Fruit fly (Drosophila melanogaster) whole organism, wandering third instar larva: ENCODE measurements around the gene mri.

Source experiments
- Abd-B ChIP-seq: fragments of >200 bp; optimal IDR thresholded peaks from 2 replicates; lab custom pipeline; 2017; ENCODE audit warnings: missing biosample characterization, missing genetic modification characterization
- CrebA ChIP-seq: fragments of 200-800 bp; sonication (Bioruptor generic); optimal IDR thresholded peaks from 2 replicates; lab custom pipeline; 2016; ENCODE audit warnings: missing biosample characterization, mild to moderate bottlenecking, missing genetic modification characterization, borderline replicate concordance
- br ChIP-seq: fragments of 200-800 bp; sonication (Bioruptor generic); optimal IDR thresholded peaks from 2 replicates; lab custom pipeline; 2016; ENCODE audit warnings: missing biosample characterization, missing genetic modification characterization
- rgr ChIP-seq: fragments of 200-800 bp; sonication (Bioruptor generic); optimal IDR thresholded peaks from 3 replicates; lab custom pipeline; 2016; ENCODE audit warnings: missing biosample characterization, mild to moderate bottlenecking, missing genetic modification characterization

DNA sequence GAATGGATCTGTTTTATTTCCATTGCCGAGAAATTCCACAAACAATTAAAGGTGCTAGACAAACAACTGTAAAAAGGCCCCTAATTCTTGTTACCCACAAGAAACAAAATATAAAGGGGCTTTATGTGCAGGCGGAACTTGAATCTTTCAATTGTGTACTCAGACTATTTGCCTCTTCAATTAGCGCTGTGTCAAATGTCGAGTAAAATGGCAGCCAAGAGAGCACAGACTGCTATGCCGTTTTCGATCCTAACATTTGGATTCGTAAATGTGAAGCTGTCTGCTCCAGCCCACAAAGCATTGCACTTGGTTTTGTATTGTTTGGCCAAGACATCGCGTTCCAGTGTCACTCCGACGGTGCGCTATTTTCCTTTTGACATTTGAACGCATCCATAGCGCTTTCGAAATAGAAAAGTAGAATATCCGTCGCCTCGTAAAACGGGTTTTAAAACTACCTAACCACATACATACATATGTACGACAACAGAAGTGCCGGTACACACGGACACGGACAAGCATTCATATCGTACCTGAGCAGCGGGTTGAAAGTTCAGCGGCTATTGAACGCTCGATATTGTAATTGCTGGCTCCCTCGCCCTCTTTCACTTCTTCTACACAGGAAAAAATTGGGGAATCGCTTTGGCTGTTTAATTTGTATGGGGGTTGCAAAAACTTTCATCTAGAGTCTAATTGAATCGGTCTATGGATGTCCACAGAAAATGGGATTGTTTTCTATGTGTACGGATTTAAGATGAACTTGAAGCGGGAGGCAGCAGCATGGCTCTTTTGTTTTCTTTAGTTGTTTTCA, 33.8 kb upstream of the mri start:
- TF ChIP-seq CrebA (GFP tag; lab: Kevin White, UChicago), result no peak
- no peak for TF ChIP-seq Abd-B (GFP tag; lab: Kevin White, UChicago)
- peak; percentile 33 for TF ChIP-seq rgr (GFP tag; lab: Kevin White, UChicago)
- peak; percentile 37 for TF ChIP-seq br (GFP tag; lab: Kevin White, UChicago)
